Fruit fly (Drosophila melanogaster): ENCODE results near the gene sfl.

The sfl gene

dm6 chr3L:6522785-6523184 lies 27.3 kb downstream of the sfl start (continued):
- TF ChIP-seq CG2875 (GFP tag; optimal IDR thresholded peaks at IDR 0.05): peak; percentile 52
- TF ChIP-seq fd64A (GFP tag; optimal IDR thresholded peaks at IDR 0.05): peak; percentile 35
- no peak for TF ChIP-seq Deaf1 (tag; optimal IDR thresholded peaks at IDR 0.05)
- peak; percentile 9 for TF ChIP-seq CG14710 (tag; optimal IDR thresholded peaks at IDR 0.05)
- peak; percentile 95 for TF ChIP-seq sug (tag; optimal IDR thresholded peaks at IDR 0.05)
- TF ChIP-seq Eip74EF (GFP tag; optimal IDR thresholded peaks at IDR 0.05): peak in 1 of 2 experiments; percentile 88
- TF ChIP-seq so (GFP tag; IDR thresholded peaks at IDR 0.05): peak; percentile 19; the same call in 1 of the 3 replicates
- TF ChIP-seq CG7745 (tag; optimal IDR thresholded peaks at IDR 0.05): peak; percentile 46
- TF ChIP-seq gce (GFP tag; IDR thresholded peaks at IDR 0.05): no peak
- no peak for TF ChIP-seq Hr51 (GFP tag; optimal IDR thresholded peaks at IDR 0.05)
- TF ChIP-seq Max (GFP tag; optimal IDR thresholded peaks at IDR 0.05): no peak
- TF ChIP-seq CG15514 (GFP tag; optimal IDR thresholded peaks at IDR 0.05): peak; percentile 17
- TF ChIP-seq scrt (GFP tag; optimal IDR thresholded peaks at IDR 0.05): peak; percentile 31
- peak; percentile 51 for TF ChIP-seq nau (GFP tag; optimal IDR thresholded peaks at IDR 0.05)
- no peak for TF ChIP-seq CG15073 (GFP tag; optimal IDR thresholded peaks at IDR 0.05)
- TF ChIP-seq CG7372 (GFP tag; IDR thresholded peaks at IDR 0.05): no peak
- TF ChIP-seq D (optimal IDR thresholded peaks at IDR 0.05): no peak
- TF ChIP-seq D (GFP tag; optimal IDR thresholded peaks at IDR 0.05): peak; percentile 30
- peak; percentile 19 for TF ChIP-seq CG1529 (GFP tag; optimal IDR thresholded peaks at IDR 0.05)
- TF ChIP-seq Blimp-1 (GFP tag; optimal IDR thresholded peaks at IDR 0.05): peak; percentile 48
- TF ChIP-seq CG9609 (GFP tag; optimal IDR thresholded peaks at IDR 0.05): no peak
- TF ChIP-seq ERR (GFP tag; optimal IDR thresholded peaks at IDR 0.05): no peak
- TF ChIP-seq Asciz (GFP tag; optimal IDR thresholded peaks at IDR 0.05): peak; percentile 77
- TF ChIP-seq CG33557 (GFP tag; optimal IDR thresholded peaks at IDR 0.05): peak; percentile 64
- no peak for TF ChIP-seq pb (GFP tag; optimal IDR thresholded peaks at IDR 0.05)
- TF ChIP-seq CG6254 (GFP tag; optimal IDR thresholded peaks at IDR 0.05): peak; percentile 60
- TF ChIP-seq CG3065 (GFP tag; optimal IDR thresholded peaks at IDR 0.05): no peak
- no peak for TF ChIP-seq CG9876 (GFP tag; optimal IDR thresholded peaks at IDR 0.05)
- peak; percentile 44 for TF ChIP-seq Med (GFP tag)
- no peak for TF ChIP-seq zf30C (GFP tag; optimal IDR thresholded peaks at IDR 0.05)
- peak; percentile 14 for TF ChIP-seq pfk (GFP tag; optimal IDR thresholded peaks at IDR 0.05)
- TF ChIP-seq CG32772 (GFP tag; IDR thresholded peaks at IDR 0.05): no peak
- TF ChIP-seq Aef1 (GFP tag; IDR thresholded peaks at IDR 0.05): no peak
- no peak for TF ChIP-seq CG4328 (GFP tag; optimal IDR thresholded peaks at IDR 0.05)
- peak; percentile 51 for TF ChIP-seq CG4707 (GFP tag; optimal IDR thresholded peaks at IDR 0.05)
- peak; percentile 15 for TF ChIP-seq CG15011 (GFP tag; optimal IDR thresholded peaks at IDR 0.05)
- TF ChIP-seq lab (GFP tag; optimal IDR thresholded peaks at IDR 0.05): peak; percentile 82
- peak; percentile 83 for TF ChIP-seq ATbp (GFP tag; optimal IDR thresholded peaks at IDR 0.05)
- no peak for TF ChIP-seq CG13287 (GFP tag; IDR thresholded peaks at IDR 0.05; ENCODE audit: partially characterized antibody)
- TF ChIP-seq chn (GFP tag; optimal IDR thresholded peaks at IDR 0.05): no peak
- no peak for TF ChIP-seq gt (GFP tag; IDR thresholded peaks at IDR 0.05)
- peak; percentile 89 for TF ChIP-seq grn (GFP tag; optimal IDR thresholded peaks at IDR 0.05)
- peak; percentile 75 for TF ChIP-seq odd (GFP tag; optimal IDR thresholded peaks at IDR 0.05)
- TF ChIP-seq CG8281 (tag; optimal IDR thresholded peaks at IDR 0.05): peak; percentile 5
- TF ChIP-seq tgo (GFP tag; IDR thresholded peaks at IDR 0.05): no peak
- no peak for TF ChIP-seq CG3726 (GFP tag; IDR thresholded peaks at IDR 0.05)
- peak; percentile 76 for TF ChIP-seq Vsx1 (GFP tag; optimal IDR thresholded peaks at IDR 0.05)
- peak; percentile 38 for TF ChIP-seq Sry-β (GFP tag; optimal IDR thresholded peaks at IDR 0.05)
- peak; percentile 6 for TF ChIP-seq CG11723 (GFP tag; optimal IDR thresholded peaks at IDR 0.05)
- TF ChIP-seq CG12299 (tag; optimal IDR thresholded peaks at IDR 0.05): peak; percentile 29
